Fruit fly (Drosophila melanogaster): Measurements from ENCODE around the gene LanA.
A peak's percentile ranks its signal among the peaks of the same experiment; 100 is the strongest.

LanA gene

DNA sequence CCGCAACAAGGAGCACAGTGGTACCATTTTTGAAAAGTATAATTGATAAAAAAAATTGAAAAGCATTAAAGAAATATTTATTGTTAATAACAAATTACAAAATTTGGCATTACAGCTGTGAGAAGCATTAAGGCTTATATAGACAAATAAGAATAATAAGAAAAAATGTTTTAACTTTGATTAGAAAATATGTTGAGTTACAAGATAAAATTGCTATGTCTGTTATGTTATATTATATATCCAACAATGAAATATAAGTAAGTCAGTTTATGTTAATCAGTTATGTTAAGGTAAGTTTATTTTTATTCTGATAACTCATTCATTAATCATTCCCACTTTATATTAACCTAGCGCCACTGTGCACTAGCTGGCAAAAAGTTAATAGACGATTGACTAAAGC is 58.0 kb downstream of the LanA start (continued):
- TF ChIP-seq nerfin-2 (GFP tag; IDR thresholded peaks at IDR 0.05; ENCODE audit: partially characterized antibody) (no peak), CoRest (tag; optimal IDR thresholded peaks at IDR 0.05) (peak; percentile 26), dmrt99B (tag; optimal IDR thresholded peaks at IDR 0.05) (peak; percentile 36), CG7357 (GFP tag; IDR thresholded peaks at IDR 0.05) (no peak), slbo (GFP tag; IDR thresholded peaks at IDR 0.05) (no peak), ewg (GFP tag; optimal IDR thresholded peaks at IDR 0.05) (no peak), CG3163 (GFP tag; optimal IDR thresholded peaks at IDR 0.05) (no peak), CG9215 (GFP tag; IDR thresholded peaks at IDR 0.05) (no peak), trh (GFP tag; optimal IDR thresholded peaks at IDR 0.05) (no peak), run (tag; optimal IDR thresholded peaks at IDR 0.05) (no peak), aop (GFP tag; IDR thresholded peaks at IDR 0.05) (no peak), Blimp-1 (GFP tag; optimal IDR thresholded peaks at IDR 0.05) (peak; percentile 40), kay (GFP tag; optimal IDR thresholded peaks at IDR 0.05) (no peak), CG14965 (GFP tag; optimal IDR thresholded peaks at IDR 0.05; ENCODE audit: borderline replicate concordance) (no peak), salm (tag; optimal IDR thresholded peaks at IDR 0.05) (no peak), sim (GFP tag; IDR thresholded peaks at IDR 0.05) (no peak), CG33557 (GFP tag; optimal IDR thresholded peaks at IDR 0.05) (no peak), zen2 (GFP tag; IDR thresholded peaks at IDR 0.05; ENCODE audit: partially characterized antibody) (no peak), fu2 (GFP tag; optimal IDR thresholded peaks at IDR 0.05) (no peak), Dad (GFP tag; optimal IDR thresholded peaks at IDR 0.05) (no peak), Bgb (GFP tag; IDR thresholded peaks at IDR 0.05; ENCODE audit: partially characterized antibody) (no peak), CG31388 (GFP tag; optimal IDR thresholded peaks at IDR 0.05) (no peak), dmrt11E (tag; optimal IDR thresholded peaks at IDR 0.05) (peak; percentile 64), E2f2 (GFP tag; IDR thresholded peaks at IDR 0.05) (no peak), eve (GFP tag; optimal IDR thresholded peaks at IDR 0.05) (no peak), luna (GFP tag; optimal IDR thresholded peaks at IDR 0.05) (no peak), Awh (GFP tag; IDR thresholded peaks at IDR 0.05) (no peak), grau (tag; optimal IDR thresholded peaks at IDR 0.05) (peak; percentile 23), CG5245 (GFP tag; optimal IDR thresholded peaks at IDR 0.05) (no peak), sens-2 (GFP tag; IDR thresholded peaks at IDR 0.05) (no peak), CG13424 (tag; optimal IDR thresholded peaks at IDR 0.05) (peak; percentile 12), PHDP (tag; optimal IDR thresholded peaks at IDR 0.05) (no peak), Ada2b (GFP tag; IDR thresholded peaks at IDR 0.05) (no peak), nerfin-1 (tag; optimal IDR thresholded peaks at IDR 0.05) (no peak), Dip2 (GFP tag; IDR thresholded peaks at IDR 0.05) (no peak), z (GFP tag; IDR thresholded peaks at IDR 0.05) (no peak), CG31224 (GFP tag; IDR thresholded peaks at IDR 0.05) (no peak), sens (GFP tag) (peak; percentile 55), Tbp (GFP tag; optimal IDR thresholded peaks at IDR 0.05) (no peak), CG31365 (tag; optimal IDR thresholded peaks at IDR 0.05) (no peak), sc (optimal IDR thresholded peaks at IDR 0.05) (no peak), sc (GFP tag; optimal IDR thresholded peaks at IDR 0.05) (no peak), kni (GFP tag; optimal IDR thresholded peaks at IDR 0.05) (no peak), Sry-δ (GFP tag; optimal IDR thresholded peaks at IDR 0.05) (no peak), Ssrp (tag; optimal IDR thresholded peaks at IDR 0.05) (peak; percentile 33), Adf1 (GFP tag; IDR thresholded peaks at IDR 0.05) (no peak), CG13296 (GFP tag; optimal IDR thresholded peaks at IDR 0.05) (no peak), CG17361 (GFP tag; IDR thresholded peaks at IDR 0.05) (peak; percentile 72; the same call in 2 of the 3 replicates), CG10209 (GFP tag; optimal IDR thresholded peaks at IDR 0.05) (no peak), CG5953 (GFP tag; IDR thresholded peaks at IDR 0.05) (no peak), yki (optimal IDR thresholded peaks at IDR 0.05) (no peak), CG13123 (GFP tag; optimal IDR thresholded peaks at IDR 0.05) (no peak), hb (GFP tag; IDR thresholded peaks at IDR 0.05; ENCODE audit: partially characterized antibody) (no peak)
